Worm (Caenorhabditis elegans) whole organism, L4 larva: ENCODE results near the gene cyk-4.

Source experiments
- T20F7.1 ChIP-seq: fragments of 200-800 bp; sonication (Bioruptor generic); optimal IDR thresholded peaks from 2 replicates; lab custom pipeline; 2018; ENCODE audit warnings: mild to moderate bottlenecking, missing genetic modification characterization, missing compliant biosample characterization
- T26A8.4 ChIP-seq: fragments of 200-800 bp; sonication (Bioruptor generic); IDR thresholded peaks from 2 replicates; pipeline ENCODE4 v1.3.6; 2022; ENCODE audit warnings: missing genetic modification characterization, missing compliant biosample characterization
- Y105C5A.15 ChIP-seq: fragments of 200-800 bp; sonication (Bioruptor generic); IDR thresholded peaks from 2 replicates; pipeline ENCODE4 v1.3.6; 2022; ENCODE audit warnings: missing genetic modification characterization, missing compliant biosample characterization
- Y75B8A.6 ChIP-seq: fragments of 200-800 bp; sonication (Bioruptor generic); IDR thresholded peaks from 2 replicates; pipeline ENCODE4 v1.3.6; 2022; ENCODE audit warnings: missing genetic modification reagents, missing genetic modification characterization, missing compliant biosample characterization
- aly-2 ChIP-seq: sonication (generic microtip); optimal IDR thresholded peaks from 2 replicates; lab custom pipeline; 2018; ENCODE audit warnings: missing biosample characterization, missing genetic modification characterization
- ama-1 ChIP-seq: fragments of 150-350 bp; optimal IDR thresholded peaks from 2 replicates; lab custom pipeline; 2014; ENCODE audit warnings: inconsistent platforms, mixed read lengths
- ceh-82 ChIP-seq: sonication (generic microtip); optimal IDR thresholded peaks from 2 replicates; lab custom pipeline; 2017; ENCODE audit warnings: missing biosample characterization, missing genetic modification characterization
- daf-12 ChIP-seq: fragments of 150-350 bp; optimal IDR thresholded peaks from 2 replicates; lab custom pipeline; 2014; ENCODE audit warnings: missing biosample characterization, missing genetic modification reagents, missing genetic modification characterization
- dmd-8 ChIP-seq: fragments of 200-800 bp; sonication (Bioruptor generic); IDR thresholded peaks from 2 replicates; pipeline ENCODE4 v1.3.6; 2022; ENCODE audit warnings: missing genetic modification characterization, missing compliant biosample characterization
- dmd-9 ChIP-seq: fragments of 200-800 bp; sonication (Bioruptor generic); IDR thresholded peaks from 2 replicates; pipeline ENCODE4 v1.3.6; 2022; ENCODE audit warnings: missing genetic modification reagents, missing genetic modification characterization, missing compliant biosample characterization
- duxl-1 ChIP-seq: sonication (generic microtip); optimal IDR thresholded peaks from 2 replicates; lab custom pipeline; 2016; ENCODE audit warnings: mild to moderate bottlenecking, missing genetic modification characterization, moderate library complexity, missing compliant biosample characterization; ENCODE audit not compliant: poor library complexity
- dve-1 ChIP-seq: sonication (generic microtip); optimal IDR thresholded peaks from 2 replicates; lab custom pipeline; 2017; ENCODE audit warnings: antibody characterized with exemption, mild to moderate bottlenecking, missing genetic modification characterization, missing compliant biosample characterization; ENCODE audit not compliant: insufficient read depth
- egl-43 ChIP-seq: fragments of 200-800 bp; sonication (Bioruptor generic); IDR thresholded peaks from 2 replicates; pipeline ENCODE4 v1.3.6; 2022; ENCODE audit warnings: missing genetic modification reagents, missing genetic modification characterization, missing compliant biosample characterization
- fkh-10 ChIP-seq: fragments of 150-350 bp; optimal IDR thresholded peaks from 2 replicates; lab custom pipeline; 2014; ENCODE audit warnings: missing biosample characterization, missing genetic modification reagents, missing genetic modification characterization
- hif-1 ChIP-seq, 2 experiments: sonication (generic microtip); optimal IDR thresholded peaks; 2 replicates each; lab custom pipeline; 2016 to 2017; ENCODE audit warnings: missing compliant biosample characterization in 2 of 2, missing genetic modification characterization in 2 of 2, missing genetic modification reagents in 2 of 2, missing genotype in 2 of 2, mild to moderate bottlenecking in 1 of 2
- hlh-11 ChIP-seq: fragments of 200-800 bp; sonication (Bioruptor generic); optimal IDR thresholded peaks from 2 replicates; lab custom pipeline; 2018; ENCODE audit warnings: mild to moderate bottlenecking, missing genetic modification characterization, missing compliant biosample characterization
- lin-29 ChIP-seq: fragments of 200-800 bp; sonication (Bioruptor generic); IDR thresholded peaks from 2 replicates; pipeline ENCODE4 v1.3.6; 2022; ENCODE audit warnings: missing genetic modification reagents, missing genetic modification characterization, missing compliant biosample characterization
- mdl-1 ChIP-seq, 2 experiments: fragments of 150-350 bp in 1 of 2; sonication (generic microtip) in 1 of 2; optimal IDR thresholded peaks; 2 replicates each; lab custom pipeline; 2014 to 2017; ENCODE audit warnings: missing biosample characterization in 2 of 2, missing genetic modification characterization in 2 of 2
- mes-2 ChIP-seq: sonication (generic microtip); optimal IDR thresholded peaks from 2 replicates; lab custom pipeline; 2016; ENCODE audit warnings: missing genotype, mild to moderate bottlenecking, missing genetic modification characterization, missing compliant biosample characterization; ENCODE audit not compliant: poor library complexity, severe bottlenecking
- nhr-25 ChIP-seq: sonication (generic microtip); optimal IDR thresholded peaks from 2 replicates; lab custom pipeline; 2017; ENCODE audit warnings: missing genetic modification characterization, mild to moderate bottlenecking, missing compliant biosample characterization, antibody characterized with exemption, moderate library complexity, borderline replicate concordance; ENCODE audit not compliant: insufficient read depth
- nhr-48 ChIP-seq: sonication (generic microtip); optimal IDR thresholded peaks from 2 replicates; lab custom pipeline; 2016; ENCODE audit warnings: mild to moderate bottlenecking, missing genetic modification characterization, missing compliant biosample characterization
- nhr-6 ChIP-seq: fragments of 150-350 bp; optimal IDR thresholded peaks from 2 replicates; lab custom pipeline; 2014; ENCODE audit warnings: missing biosample characterization, missing genetic modification characterization
- nhr-77 ChIP-seq: fragments of 150-350 bp; optimal IDR thresholded peaks from 2 replicates; lab custom pipeline; 2014; ENCODE audit warnings: missing biosample characterization, missing genetic modification characterization
- pha-4 ChIP-seq, 2 experiments: fragments of 150-350 bp in 1 of 2; fragments of 200-800 bp in 1 of 2; sonication (Bioruptor generic) in 1 of 2; IDR thresholded peaks in 1 of 2; optimal IDR thresholded peaks in 1 of 2; 2 replicates each; pipeline versions ENCODE4 v1.3.6 to Lab custom; 2014 to 2022; ENCODE audit warnings: missing genetic modification characterization in 2 of 2, missing genetic modification reagents in 2 of 2, missing biosample characterization in 1 of 2, missing compliant biosample characterization in 1 of 2
- pqm-1 ChIP-seq: sonication (generic microtip); optimal IDR thresholded peaks from 2 replicates; lab custom pipeline; 2017; ENCODE audit warnings: missing biosample characterization, missing genetic modification characterization
- sdz-12 ChIP-seq: fragments of 200-800 bp; sonication (Bioruptor generic); optimal IDR thresholded peaks from 2 replicates; lab custom pipeline; 2018; ENCODE audit warnings: mild to moderate bottlenecking, missing genetic modification characterization, missing compliant biosample characterization
- snpc-4 ChIP-seq: fragments of 150-350 bp; optimal IDR thresholded peaks from 2 replicates; lab custom pipeline; 2014; ENCODE audit warnings: missing biosample characterization, missing genetic modification characterization
- tag-97 ChIP-seq: fragments of 200-800 bp; sonication (Bioruptor generic); IDR thresholded peaks from 2 replicates; pipeline ENCODE4 v1.3.6; 2022; ENCODE audit warnings: missing genetic modification characterization, missing compliant biosample characterization
- tra-1 ChIP-seq: fragments of 200-800 bp; sonication (Bioruptor generic); IDR thresholded peaks from 2 replicates; pipeline ENCODE4 v1.3.6; 2022; ENCODE audit warnings: missing genetic modification reagents, missing genetic modification characterization, missing compliant biosample characterization
- unc-62 ChIP-seq, 3 experiments: fragments of 150-350 bp in 1 of 3; sonication (generic microtip); optimal IDR thresholded peaks in 2 of 3; peaks in 1 of 3; 1 replicate in 1 of 3; 2 replicates in 2 of 3; lab custom pipeline; 2014 to 2017; ENCODE audit warnings: missing biosample characterization in 3 of 3, missing genetic modification characterization in 3 of 3, missing genetic modification reagents in 3 of 3, missing genotype in 1 of 3
- ztf-11 ChIP-seq: fragments of 150-350 bp; optimal IDR thresholded peaks from 2 replicates; lab custom pipeline; 2014; ENCODE audit warnings: missing biosample characterization, missing genetic modification characterization

The cyk-4 gene

DNA sequence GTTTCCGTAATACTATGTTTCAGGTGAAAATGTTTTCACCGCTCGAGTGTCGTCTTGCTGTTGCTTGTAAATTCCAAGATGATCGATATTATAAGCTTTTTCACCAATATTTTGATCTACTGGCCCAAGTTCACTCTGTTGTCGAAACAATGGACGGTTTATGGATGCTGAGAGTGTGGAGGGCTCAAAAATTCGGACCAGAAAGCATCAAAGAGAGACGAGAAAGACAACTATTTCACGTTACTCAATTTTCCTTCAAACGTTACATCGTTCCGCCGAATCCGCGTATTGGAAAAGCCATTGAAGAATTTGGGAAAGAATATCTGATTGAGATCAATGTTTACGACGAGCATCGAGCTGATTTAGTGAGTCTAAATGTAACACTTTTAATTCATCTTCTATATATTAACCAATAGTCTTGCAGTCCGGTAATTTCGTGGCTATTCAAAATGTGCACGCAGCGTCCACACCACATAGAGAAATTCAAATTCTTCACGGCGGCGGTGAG is 9.2 kb upstream of the cyk-4 start, which contains the start of gene pot-3:
pot-3 (plus strand) TSS at position 17 of the 508 bp plus-strand sequence.
- no peak for TF ChIP-seq T26A8.4 (GFP tag; lab: Robert Waterston, UW)
- TF ChIP-seq unc-62 (GFP tag; optimal IDR thresholded peaks at IDR 0.05 in 1 of 2; lab: Kevin White, UChicago): peak in 1 of 2 experiments; percentile 79
- TF ChIP-seq unc-62 (tag; optimal IDR thresholded peaks at IDR 0.05; lab: Kevin White, UChicago): no peak
- peak; percentile 45 for TF ChIP-seq mes-2 (tag; lab: Kevin White, UChicago)
- no peak for TF ChIP-seq pqm-1 (tag; lab: Kevin White, UChicago)
- TF ChIP-seq duxl-1 (tag; lab: Kevin White, UChicago): peak; percentile 47

- TF ChIP-seq duxl-1 (tag; lab: Kevin White, UChicago) (no peak), daf-12 (tag; lab: Kevin White, UChicago) (no peak), pha-4 (GFP tag; IDR thresholded peaks at IDR 0.05; lab: Robert Waterston, UW) (no peak), pha-4 (tag; optimal IDR thresholded peaks at IDR 0.05; lab: Kevin White, UChicago) (no peak), dmd-9 (GFP tag; lab: Robert Waterston, UW) (no peak), Y105C5A.15 (GFP tag; lab: Robert Waterston, UW) (no peak), mes-2 (tag; lab: Kevin White, UChicago) (peak; percentile 39), dmd-8 (no peak), nhr-48 (tag; lab: Kevin White, UChicago) (no peak), tra-1 (GFP tag; lab: Robert Waterston, UW) (no peak), aly-2 (no peak), nhr-77 (tag; lab: Kevin White, UChicago) (no peak), hif-1 (tag; optimal IDR thresholded peaks at IDR 0.05; lab: Kevin White, UChicago) (no peak), unc-62 (GFP tag; optimal IDR thresholded peaks at IDR 0.05 in 1 of 2; lab: Kevin White, UChicago) (peak in 1 of 2 experiments; percentile 95), unc-62 (tag; optimal IDR thresholded peaks at IDR 0.05; lab: Kevin White, UChicago) (no peak), egl-43 (GFP tag; lab: Robert Waterston, UW) (no peak), T20F7.1 (GFP tag; lab: Kevin White, UChicago) (no peak), dve-1 (tag; lab: Kevin White, UChicago) (no peak), ceh-82 (no peak)
- TF ChIP-seq, all 104 proteins: peak for 2
These were observed 8.5 kb upstream of the cyk-4 start for ce11 chrIII:13779360-13780093.

DNA sequence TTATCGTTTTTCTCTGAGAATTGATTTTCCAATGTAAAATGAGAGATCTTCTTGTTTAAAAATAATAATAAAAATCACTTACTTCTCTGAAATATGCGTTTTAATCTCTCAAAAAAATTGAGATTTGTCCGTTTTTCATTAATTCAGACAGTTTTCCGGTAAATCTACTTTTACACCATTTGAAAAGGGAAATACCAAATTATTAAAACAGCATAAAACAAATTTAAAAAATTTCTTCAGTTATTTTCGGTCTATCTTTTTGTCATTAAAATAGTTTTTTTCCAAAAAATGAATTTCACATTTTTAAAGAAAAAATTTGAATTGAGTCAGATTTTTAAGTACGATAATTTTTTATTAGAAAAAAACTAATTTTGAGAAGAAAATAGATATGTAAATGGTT is 7.8 kb upstream of the cyk-4 start:
- TF ChIP-seq nhr-25 (tag; lab: Kevin White, UChicago): no peak
- TF ChIP-seq mdl-1 (tag; optimal IDR thresholded peaks at IDR 0.05; lab: Kevin White, UChicago): peak in 1 of 2 experiments; percentile 32
- no peak for TF ChIP-seq dmd-9 (GFP tag; lab: Robert Waterston, UW)
- TF ChIP-seq ztf-11 (tag; lab: Kevin White, UChicago): no peak
- no peak for TF ChIP-seq lin-29 (GFP tag; lab: Robert Waterston, UW)
- TF ChIP-seq Y75B8A.6: no peak
- no peak for TF ChIP-seq tag-97

DNA sequence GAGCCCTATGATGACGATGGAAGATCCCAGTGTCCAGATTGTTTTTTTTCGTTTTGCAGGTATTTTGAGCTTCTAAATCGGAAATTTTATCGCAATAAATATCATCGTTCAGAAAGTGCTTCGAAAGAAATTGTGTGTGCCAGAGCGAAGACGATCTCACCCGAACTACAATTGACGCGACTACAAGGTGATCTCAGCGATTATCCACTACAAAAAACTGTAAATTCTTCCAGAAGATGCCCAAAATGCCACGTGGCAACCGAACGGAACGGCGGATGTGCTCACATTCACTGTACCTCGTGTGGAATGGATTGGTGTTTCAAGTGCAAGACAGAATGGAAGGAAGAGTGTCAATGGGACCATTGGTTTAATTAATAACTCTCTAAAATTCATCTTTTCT is 1.9 kb upstream of the cyk-4 start, which contains the start of gene mdt-29:
mdt-29 (plus strand) TSS at position 301 of the 400 bp plus-strand sequence.
- TF ChIP-seq hlh-11 (tag; lab: Kevin White, UChicago) (no peak), sdz-12 (GFP tag; lab: Kevin White, UChicago) (no peak), nhr-6 (tag; lab: Kevin White, UChicago) (no peak), dmd-9 (GFP tag; lab: Robert Waterston, UW) (no peak), nhr-48 (tag; lab: Kevin White, UChicago) (no peak), daf-12 (tag; lab: Kevin White, UChicago) (no peak), snpc-4 (tag; lab: Kevin White, UChicago) (no peak), tag-97 (no peak), fkh-10 (GFP tag; lab: Kevin White, UChicago) (no peak), ztf-11 (tag; lab: Kevin White, UChicago) (no peak), ama-1 (lab: Kevin White, UChicago) (no peak)
